Fruit fly (Drosophila melanogaster) whole organism, prepupa: ENCODE data around the gene Art9.

Source experiments
- CG11294 ChIP-seq: fragments of 200-800 bp; sonication (Bioruptor generic); IDR thresholded peaks from 2 replicates; pipeline ENCODE4 v1.3.6; 2022; ENCODE audit warnings: missing biosample characterization, missing genetic modification characterization
- CG11762 ChIP-seq: fragments of 200-800 bp; sonication (Bioruptor generic); optimal IDR thresholded peaks from 3 replicates; lab custom pipeline; 2016; ENCODE audit warnings: missing biosample characterization, missing genetic modification characterization; ENCODE audit not compliant: insufficient read depth
- CG11902 ChIP-seq: fragments of 200-800 bp; sonication (Bioruptor generic); optimal IDR thresholded peaks from 3 replicates; lab custom pipeline; 2016; ENCODE audit warnings: missing biosample characterization, missing genetic modification characterization
- CG15336 ChIP-seq: fragments of 200-800 bp; sonication (Bioruptor generic); IDR thresholded peaks from 2 replicates; pipeline ENCODE4 v1.3.6; 2022; ENCODE audit warnings: missing biosample characterization, missing genetic modification characterization
- CG16779 ChIP-seq: fragments of 200-800 bp; sonication (Bioruptor generic); optimal IDR thresholded peaks from 3 replicates; lab custom pipeline; 2017; ENCODE audit warnings: missing biosample characterization, mild to moderate bottlenecking, missing genetic modification characterization
- CG32006 ChIP-seq: fragments of 200-800 bp; sonication (Bioruptor generic); optimal IDR thresholded peaks from 3 replicates; lab custom pipeline; 2017; ENCODE audit warnings: missing biosample characterization, mild to moderate bottlenecking, missing genetic modification characterization
- CG34406 ChIP-seq: fragments of 200-800 bp; sonication (Bioruptor generic); optimal IDR thresholded peaks from 3 replicates; lab custom pipeline; 2016; ENCODE audit warnings: missing biosample characterization, missing genetic modification characterization
- CG6276 ChIP-seq: fragments of 200-800 bp; sonication (Bioruptor generic); optimal IDR thresholded peaks from 2 replicates; lab custom pipeline; 2017; ENCODE audit warnings: missing biosample characterization, mild to moderate bottlenecking, missing genetic modification characterization
- CG8119 ChIP-seq: fragments of 200-800 bp; sonication (Bioruptor generic); IDR thresholded peaks from 3 replicates; pipeline ENCODE4 v1.3.6; 2022; ENCODE audit warnings: missing biosample characterization, missing genetic modification characterization
- CG8319 ChIP-seq: fragments of 200-800 bp; sonication (Bioruptor generic); optimal IDR thresholded peaks from 3 replicates; lab custom pipeline; 2016; ENCODE audit warnings: missing biosample characterization, missing genetic modification characterization
- CG9139 ChIP-seq: fragments of 200-800 bp; sonication (Bioruptor generic); optimal IDR thresholded peaks from 3 replicates; lab custom pipeline; 2017; ENCODE audit warnings: missing biosample characterization, mild to moderate bottlenecking, missing genetic modification characterization
- Eip78C ChIP-seq: fragments of 200-800 bp; sonication (Bioruptor generic); peaks from one replicate; lab custom pipeline; 2016; ENCODE audit warnings: missing biosample characterization, missing genetic modification characterization
- Eip93F ChIP-seq: fragments of 200-800 bp; sonication (Bioruptor generic); optimal IDR thresholded peaks from 2 replicates; lab custom pipeline; 2016; ENCODE audit warnings: missing biosample characterization, mild to moderate bottlenecking, missing genetic modification characterization
- Ets21C ChIP-seq: fragments of 200-800 bp; sonication (Bioruptor generic); optimal IDR thresholded peaks from 3 replicates; lab custom pipeline; 2016; ENCODE audit warnings: missing biosample characterization, missing genetic modification characterization
- Ets96B ChIP-seq: fragments of 200-800 bp; optimal IDR thresholded peaks from 2 replicates; lab custom pipeline; 2019; ENCODE audit warnings: missing biosample characterization, mild to moderate bottlenecking, missing genetic modification characterization, moderate library complexity
- Gug ChIP-seq: fragments of 200-800 bp; sonication (Bioruptor generic); IDR thresholded peaks from 2 replicates; pipeline ENCODE4 v1.3.6; 2022; ENCODE audit warnings: missing biosample characterization, missing genetic modification characterization
- Lpt ChIP-seq: fragments of 200-800 bp; sonication (Bioruptor generic); optimal IDR thresholded peaks from 3 replicates; lab custom pipeline; 2016; ENCODE audit warnings: missing biosample characterization, missing genetic modification characterization
- OdsH ChIP-seq: fragments of 200-800 bp; sonication (Bioruptor generic); optimal IDR thresholded peaks from 3 replicates; lab custom pipeline; 2016; ENCODE audit warnings: missing biosample characterization, missing genetic modification characterization
- Smox ChIP-seq: fragments of 200-800 bp; sonication (Bioruptor generic); optimal IDR thresholded peaks from 3 replicates; lab custom pipeline; 2016; ENCODE audit warnings: missing biosample characterization, missing genetic modification characterization
- cyc ChIP-seq: fragments of 200-800 bp; sonication (Bioruptor generic); optimal IDR thresholded peaks from 3 replicates; lab custom pipeline; 2016; ENCODE audit warnings: missing biosample characterization, missing genetic modification characterization
- dac ChIP-seq: fragments of 200-800 bp; sonication (Bioruptor generic); optimal IDR thresholded peaks from 2 replicates; lab custom pipeline; 2017; ENCODE audit warnings: missing biosample characterization, mild to moderate bottlenecking, missing genetic modification characterization
- dsx ChIP-seq: fragments of 200-800 bp; optimal IDR thresholded peaks from 3 replicates; lab custom pipeline; 2019; ENCODE audit warnings: missing biosample characterization, mild to moderate bottlenecking, missing genetic modification characterization, moderate library complexity; ENCODE audit not compliant: poor library complexity, severe bottlenecking
- esn ChIP-seq: fragments of 200-800 bp; sonication (Bioruptor generic); optimal IDR thresholded peaks from 2 replicates; lab custom pipeline; 2016; ENCODE audit warnings: missing biosample characterization, mild to moderate bottlenecking, missing genetic modification characterization, moderate library complexity
- fkh ChIP-seq: fragments of 200-800 bp; sonication (Bioruptor generic); optimal IDR thresholded peaks from 3 replicates; lab custom pipeline; 2017; ENCODE audit warnings: missing biosample characterization, mild to moderate bottlenecking, missing genetic modification characterization, moderate library complexity
- lz ChIP-seq: fragments of 200-800 bp; sonication (Bioruptor generic); optimal IDR thresholded peaks from 3 replicates; lab custom pipeline; 2016; ENCODE audit warnings: missing biosample characterization, missing genetic modification characterization
- spab ChIP-seq: fragments of 200-800 bp; sonication (Bioruptor generic); optimal IDR thresholded peaks from 2 replicates; lab custom pipeline; 2017; ENCODE audit warnings: missing biosample characterization, mild to moderate bottlenecking, missing genetic modification characterization, missing genetic modification reagents

The Art9 gene

DNA sequence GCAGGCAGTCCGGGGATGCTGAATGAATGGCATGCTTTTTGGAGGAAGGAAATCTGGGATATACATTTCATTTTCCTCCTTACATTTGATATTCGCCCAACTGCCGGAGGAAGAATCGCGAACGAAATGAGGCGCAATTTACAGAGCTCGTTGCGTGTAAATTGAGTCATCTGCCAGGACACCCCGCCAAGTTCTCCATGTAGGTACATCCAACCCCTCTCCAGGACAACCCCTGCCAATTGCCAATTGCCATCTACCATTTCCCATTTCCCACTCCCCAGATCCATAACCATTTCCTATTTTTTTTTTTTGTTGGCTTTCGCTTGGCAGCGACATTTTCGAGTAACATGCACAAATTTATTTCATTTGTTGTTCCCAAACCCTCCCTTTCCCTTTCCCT lies 46.4 kb downstream of the Art9 start:
- no peak for TF ChIP-seq Lpt (GFP tag; lab: Kevin White, UChicago)
- TF ChIP-seq, all 60 proteins: peak for 0

DNA sequence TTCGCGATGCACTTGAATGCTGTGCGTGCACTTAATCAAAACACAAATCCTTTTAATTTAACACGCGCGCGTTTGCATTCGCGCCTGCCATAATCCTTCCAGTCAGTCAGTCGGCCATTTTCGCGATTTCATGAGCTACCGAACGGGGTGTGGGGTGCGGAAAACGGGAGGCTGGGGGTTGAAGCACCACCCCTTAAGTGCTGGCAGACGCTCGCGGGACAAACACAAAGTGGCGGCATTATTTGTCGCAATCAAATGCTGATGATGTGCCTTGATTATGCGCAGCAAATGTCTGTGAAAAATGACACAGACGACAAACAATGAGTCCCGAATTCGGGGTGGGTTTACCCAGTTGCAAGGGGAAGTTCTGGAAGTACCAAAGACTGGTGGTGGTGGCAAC lies 47.7 kb downstream of the Art9 start:
- no peak for TF ChIP-seq OdsH (GFP tag; lab: Kevin White, UChicago)

DNA sequence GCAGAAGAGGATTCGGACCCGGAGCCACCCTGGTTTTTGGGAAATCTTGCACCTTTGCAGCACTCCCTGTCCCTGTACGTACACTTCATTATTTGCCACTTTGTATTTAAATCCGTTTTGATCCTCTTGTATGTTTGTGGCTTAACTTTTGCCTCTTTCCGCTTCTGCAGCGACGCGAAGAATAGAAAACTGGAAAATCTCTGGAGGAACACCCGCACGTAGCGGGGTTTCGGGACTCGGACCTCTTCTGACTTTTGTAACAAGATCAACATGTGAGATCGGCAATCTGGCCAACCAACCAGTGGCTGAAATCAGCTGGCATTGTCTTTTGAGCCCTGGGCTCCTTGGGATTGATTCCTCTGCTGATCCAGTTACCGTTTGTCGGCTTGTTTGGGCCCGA lies 48.5 kb downstream of the Art9 start:
- TF ChIP-seq lz (GFP tag; lab: Kevin White, UChicago), result no peak
- TF ChIP-seq Gug (GFP tag; lab: Robert Waterston, UW), result no peak
- TF ChIP-seq Ets21C (GFP tag; lab: Kevin White, UChicago), result no peak
- no peak for TF ChIP-seq CG15336 (GFP tag; lab: Robert Waterston, UW)
- TF ChIP-seq Smox, result no peak
- TF ChIP-seq Ets96B (tag; lab: Kevin White, UChicago), result no peak
- no peak for TF ChIP-seq cyc (GFP tag; lab: Kevin White, UChicago)
- no peak for TF ChIP-seq dac (GFP tag; lab: Kevin White, UChicago)
- no peak for TF ChIP-seq esn (GFP tag; lab: Kevin White, UChicago)

DNA sequence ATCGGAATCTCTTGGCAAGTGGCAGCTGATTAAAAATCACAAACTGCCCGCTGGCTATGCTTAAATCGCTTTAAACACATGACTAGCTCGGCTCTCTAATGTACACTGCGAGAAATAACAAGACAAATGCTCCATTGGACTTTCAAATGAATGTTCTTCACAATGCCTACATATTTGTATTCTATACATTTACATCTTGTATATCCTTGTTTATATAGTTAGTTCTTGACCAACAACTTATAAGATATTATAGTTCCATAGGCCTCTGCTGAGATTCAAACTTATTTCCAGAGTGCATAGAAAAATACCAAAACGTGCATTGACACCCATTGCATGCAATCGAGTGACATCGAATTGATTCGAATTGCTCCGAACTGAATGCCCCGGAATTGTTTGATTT lies 50.4 kb downstream of the Art9 start:
- TF ChIP-seq CG32006 (GFP tag; lab: Kevin White, UChicago) (no peak), dac (GFP tag; lab: Kevin White, UChicago) (no peak), CG8119 (GFP tag; lab: Robert Waterston, UW) (no peak), OdsH (GFP tag; lab: Kevin White, UChicago) (no peak), CG16779 (tag; lab: Kevin White, UChicago) (no peak), dsx (GFP tag; lab: Kevin White, UChicago) (no peak), CG34406 (GFP tag; lab: Kevin White, UChicago) (no peak), spab (no peak), fkh (GFP tag; lab: Kevin White, UChicago) (no peak), Eip78C (GFP tag; lab: Kevin White, UChicago) (no peak), cyc (GFP tag; lab: Kevin White, UChicago) (no peak), CG11762 (GFP tag; lab: Kevin White, UChicago) (no peak), CG6276 (GFP tag; lab: Kevin White, UChicago) (no peak), CG11902 (no peak), CG9139 (GFP tag; lab: Kevin White, UChicago) (no peak), Eip93F (GFP tag; lab: Kevin White, UChicago) (no peak), CG8319 (GFP tag; lab: Kevin White, UChicago) (no peak), CG11294 (GFP tag; lab: Robert Waterston, UW) (no peak)
